Fruit fly (Drosophila melanogaster) whole organism, embryonic: Measurements from ENCODE around the gene CAH9.

ENCODE experiments used
- Antp ChIP-seq: fragments of 200-800 bp; sonication (Bioruptor generic); optimal IDR thresholded peaks from 3 replicates; lab custom pipeline; 2016; ENCODE audit warnings: missing biosample characterization, missing genetic modification characterization
- Atf3 ChIP-seq: fragments of 200-800 bp; sonication (Bioruptor generic); optimal IDR thresholded peaks from 3 replicates; lab custom pipeline; 2016; ENCODE audit warnings: missing biosample characterization, missing genetic modification characterization
- BtbVII ChIP-seq: fragments of 200-800 bp; sonication (Bioruptor generic); optimal IDR thresholded peaks from 3 replicates; lab custom pipeline; 2017; ENCODE audit warnings: missing biosample characterization, mild to moderate bottlenecking, missing genetic modification characterization
- CG1024 ChIP-seq: fragments of 200-800 bp; sonication (Bioruptor generic); IDR thresholded peaks from 2 replicates; pipeline ENCODE4 v1.3.6; 2022; ENCODE audit warnings: missing biosample characterization, missing genetic modification characterization
- CG10267 ChIP-seq: fragments of 200-800 bp; sonication (Bioruptor generic); optimal IDR thresholded peaks from 2 replicates; lab custom pipeline; 2018; ENCODE audit warnings: missing biosample characterization, mild to moderate bottlenecking, missing genetic modification characterization, moderate library complexity
- CG10366 ChIP-seq: fragments of 200-800 bp; sonication (Bioruptor generic); IDR thresholded peaks from 2 replicates; pipeline ENCODE4 v1.3.6; 2022; ENCODE audit warnings: missing biosample characterization, missing genetic modification characterization
- CG11085 ChIP-seq: fragments of 200-800 bp; sonication (Bioruptor generic); IDR thresholded peaks from 2 replicates; pipeline ENCODE4 v1.3.6; 2022; ENCODE audit warnings: missing biosample characterization, missing genetic modification characterization
- CG13624 ChIP-seq: fragments of 200-800 bp; sonication (Bioruptor generic); optimal IDR thresholded peaks from 2 replicates; lab custom pipeline; 2016; ENCODE audit warnings: missing biosample characterization, missing genetic modification characterization
- CG14667 ChIP-seq: fragments of 200-800 bp; sonication (Bioruptor generic); IDR thresholded peaks from 2 replicates; pipeline ENCODE4 v1.3.6; 2022; ENCODE audit warnings: missing biosample characterization, missing genetic modification characterization
- CG15011 ChIP-seq: fragments of 200-800 bp; sonication (Bioruptor generic); optimal IDR thresholded peaks from 3 replicates; lab custom pipeline; 2018; ENCODE audit warnings: missing biosample characterization, mild to moderate bottlenecking, missing genetic modification characterization
- CG16779 ChIP-seq: fragments of 200-800 bp; sonication (Bioruptor generic); IDR thresholded peaks from 2 replicates; pipeline ENCODE4 v1.3.6; 2022; ENCODE audit warnings: missing biosample characterization, missing genetic modification characterization
- CG16863 ChIP-seq: fragments of 200-800 bp; sonication (Bioruptor generic); optimal IDR thresholded peaks from 3 replicates; lab custom pipeline; 2016; ENCODE audit warnings: missing biosample characterization, missing genetic modification characterization
- CG17802 ChIP-seq: fragments of 200-800 bp; sonication (Bioruptor generic); optimal IDR thresholded peaks from 2 replicates; lab custom pipeline; 2018; ENCODE audit warnings: missing biosample characterization, mild to moderate bottlenecking, missing genetic modification characterization, moderate library complexity
- CG17829 ChIP-seq: fragments of 200-800 bp; optimal IDR thresholded peaks from 2 replicates; lab custom pipeline; 2019; ENCODE audit warnings: missing biosample characterization, mild to moderate bottlenecking, missing genetic modification characterization, moderate library complexity
- CG17912 ChIP-seq: fragments of 200-800 bp; sonication (Bioruptor generic); optimal IDR thresholded peaks from 2 replicates; lab custom pipeline; 2018; ENCODE audit warnings: missing biosample characterization, mild to moderate bottlenecking, missing genetic modification characterization
- CG2129 ChIP-seq: fragments of 200-800 bp; sonication (Bioruptor generic); IDR thresholded peaks from 2 replicates; pipeline ENCODE4 v1.3.6; 2022; ENCODE audit warnings: missing biosample characterization, missing genetic modification characterization; ENCODE audit not compliant: partially characterized antibody
- CG2712 ChIP-seq: fragments of 200-800 bp; optimal IDR thresholded peaks from 3 replicates; lab custom pipeline; 2019; ENCODE audit warnings: missing biosample characterization, mild to moderate bottlenecking, missing genetic modification characterization, moderate library complexity
- CG31441 ChIP-seq: fragments of 200-800 bp; sonication (Bioruptor generic); IDR thresholded peaks from 2 replicates; pipeline ENCODE4 v1.3.6; 2022; ENCODE audit warnings: missing biosample characterization, missing genetic modification characterization
- CG33557 ChIP-seq: fragments of 200-800 bp; sonication (Bioruptor generic); optimal IDR thresholded peaks from 2 replicates; lab custom pipeline; 2019; ENCODE audit warnings: missing biosample characterization, mild to moderate bottlenecking, missing genetic modification characterization, moderate library complexity
- CG4328 ChIP-seq: fragments of 200-800 bp; sonication (Bioruptor generic); optimal IDR thresholded peaks from 3 replicates; lab custom pipeline; 2017; ENCODE audit warnings: missing biosample characterization, missing genetic modification reagents, missing genetic modification characterization
- CG4424 ChIP-seq: fragments of 200-800 bp; sonication (Bioruptor generic); optimal IDR thresholded peaks from 3 replicates; lab custom pipeline; 2016; ENCODE audit warnings: missing biosample characterization, missing genetic modification characterization
- CG7556 ChIP-seq: fragments of 200-800 bp; sonication (Bioruptor generic); optimal IDR thresholded peaks from 2 replicates; lab custom pipeline; 2017; ENCODE audit warnings: missing biosample characterization, mild to moderate bottlenecking, missing genetic modification characterization
- CG7928 ChIP-seq: fragments of 200-800 bp; sonication (Bioruptor generic); optimal IDR thresholded peaks from 2 replicates; lab custom pipeline; 2017; ENCODE audit warnings: missing biosample characterization, mild to moderate bottlenecking, missing genetic modification characterization
- CG9797 ChIP-seq: fragments of 200-800 bp; sonication (Bioruptor generic); optimal IDR thresholded peaks from 3 replicates; lab custom pipeline; 2018; ENCODE audit warnings: missing biosample characterization, mild to moderate bottlenecking, missing genetic modification characterization
- CTCF ChIP-seq: fragments of 200-800 bp; sonication (Bioruptor generic); optimal IDR thresholded peaks from 2 replicates; lab custom pipeline; 2017; ENCODE audit warnings: missing biosample characterization, mild to moderate bottlenecking, missing genetic modification characterization, moderate library complexity
- Deaf1 ChIP-seq: fragments of 200-800 bp; optimal IDR thresholded peaks from 3 replicates; lab custom pipeline; 2019; ENCODE audit warnings: missing biosample characterization, mild to moderate bottlenecking, missing genetic modification characterization, moderate library complexity
- Doc3 ChIP-seq: fragments of 200-800 bp; sonication (Bioruptor generic); IDR thresholded peaks from 3 replicates; pipeline ENCODE4 v1.3.6; 2022; ENCODE audit warnings: missing biosample characterization, missing genetic modification characterization; ENCODE audit not compliant: partially characterized antibody
- ERR ChIP-seq: fragments of 200-800 bp; sonication (Bioruptor generic); optimal IDR thresholded peaks from 2 replicates; lab custom pipeline; 2016; ENCODE audit warnings: missing biosample characterization, missing genetic modification characterization
- HmgZ ChIP-seq: fragments of 200-800 bp; sonication (Bioruptor generic); optimal IDR thresholded peaks from 2 replicates; lab custom pipeline; 2018; ENCODE audit warnings: missing biosample characterization, mild to moderate bottlenecking, missing genetic modification characterization
- Hr3 ChIP-seq: fragments of 200-800 bp; sonication (Bioruptor generic); optimal IDR thresholded peaks from 3 replicates; lab custom pipeline; 2016; ENCODE audit warnings: missing biosample characterization, missing genetic modification characterization
- Jarid2 ChIP-seq: fragments of 200-800 bp; sonication (Bioruptor generic); optimal IDR thresholded peaks from 3 replicates; lab custom pipeline; 2017; ENCODE audit warnings: mild to moderate bottlenecking, missing biosample characterization, missing genetic modification reagents, missing genetic modification characterization
- Med ChIP-seq: fragments of 200-800 bp; sonication (Bioruptor generic); peaks from one replicate; lab custom pipeline; 2016; ENCODE audit warnings: missing biosample characterization, missing genetic modification characterization, mild to moderate bottlenecking, inconsistent platforms, moderate library complexity
- Opbp ChIP-seq: fragments of 200-800 bp; sonication (Bioruptor generic); IDR thresholded peaks from 3 replicates; pipeline ENCODE4 v1.3.6; 2022; ENCODE audit warnings: missing biosample characterization, missing genetic modification characterization; ENCODE audit not compliant: partially characterized antibody
- az2 ChIP-seq: fragments of 200-800 bp; sonication (Bioruptor generic); optimal IDR thresholded peaks from 3 replicates; lab custom pipeline; 2016; ENCODE audit warnings: missing biosample characterization, missing genetic modification characterization
- bab2 ChIP-seq: fragments of 200-800 bp; sonication (Bioruptor generic); optimal IDR thresholded peaks from 2 replicates; lab custom pipeline; 2016; ENCODE audit warnings: missing biosample characterization, missing genetic modification characterization
- bcd ChIP-seq: fragments of 200-800 bp; sonication (Bioruptor generic); optimal IDR thresholded peaks from 2 replicates; lab custom pipeline; 2017; ENCODE audit warnings: missing biosample characterization, mild to moderate bottlenecking, missing genetic modification characterization
- chinmo ChIP-seq: fragments of 200-800 bp; sonication (Bioruptor generic); IDR thresholded peaks from 4 replicates; pipeline ENCODE4 v1.3.6; 2022; ENCODE audit warnings: missing biosample characterization, missing genetic modification characterization; ENCODE audit not compliant: partially characterized antibody
- corto ChIP-seq: fragments of 200-800 bp; sonication (Bioruptor generic); optimal IDR thresholded peaks from 2 replicates; lab custom pipeline; 2016; ENCODE audit warnings: missing biosample characterization, mild to moderate bottlenecking, missing genetic modification characterization, moderate library complexity
- cwo ChIP-seq: fragments of 200-800 bp; sonication (Bioruptor generic); optimal IDR thresholded peaks from 3 replicates; lab custom pipeline; 2017; ENCODE audit warnings: missing biosample characterization, missing genetic modification characterization, mild to moderate bottlenecking, moderate library complexity, missing genetic modification reagents
- emc ChIP-seq: fragments of 200-800 bp; sonication (Bioruptor generic); optimal IDR thresholded peaks from 2 replicates; lab custom pipeline; 2016; ENCODE audit warnings: missing biosample characterization, missing genetic modification characterization
- ems ChIP-seq: fragments of 200-800 bp; sonication (Bioruptor generic); optimal IDR thresholded peaks from 3 replicates; lab custom pipeline; 2016; ENCODE audit warnings: missing biosample characterization, missing genetic modification characterization
- gcm2 ChIP-seq: fragments of 200-800 bp; sonication (Bioruptor generic); optimal IDR thresholded peaks from 2 replicates; lab custom pipeline; 2016; ENCODE audit warnings: missing biosample characterization, missing genetic modification characterization
- gro ChIP-seq: fragments of 200-800 bp; sonication (Bioruptor generic); optimal IDR thresholded peaks from 2 replicates; lab custom pipeline; 2016; ENCODE audit warnings: missing biosample characterization, missing genetic modification characterization
- lola ChIP-seq, 3 experiments: fragments of >200 bp in 2 of 3; fragments of 200-800 bp in 1 of 3; sonication (Bioruptor generic) in 1 of 3; optimal IDR thresholded peaks; 2 replicates each; lab custom pipeline; 2017 to 2019; ENCODE audit warnings: missing biosample characterization in 3 of 3, missing genetic modification characterization in 3 of 3, mild to moderate bottlenecking in 1 of 3, moderate library complexity in 1 of 3
- otp ChIP-seq: fragments of 200-800 bp; sonication (Bioruptor generic); IDR thresholded peaks from 3 replicates; pipeline ENCODE4, ENCODE4 v1.3.6; 2022; ENCODE audit warnings: missing biosample characterization, missing genetic modification characterization
- peb ChIP-seq: fragments of 200-800 bp; sonication (Bioruptor generic); IDR thresholded peaks from 2 replicates; pipeline ENCODE4 v1.3.6; 2022; ENCODE audit warnings: missing biosample characterization, missing genetic modification characterization
- pita ChIP-seq: fragments of 200-800 bp; sonication (Bioruptor generic); optimal IDR thresholded peaks from 2 replicates; lab custom pipeline; 2017; ENCODE audit warnings: missing biosample characterization, mild to moderate bottlenecking, missing genetic modification characterization
- row ChIP-seq: fragments of 200-800 bp; sonication (Bioruptor generic); IDR thresholded peaks from 3 replicates; pipeline ENCODE4 v1.3.6; 2022; ENCODE audit warnings: missing biosample characterization, missing genetic modification characterization
- salm ChIP-seq: fragments of 200-800 bp; sonication (Bioruptor generic); optimal IDR thresholded peaks from 2 replicates; lab custom pipeline; 2018; ENCODE audit warnings: missing biosample characterization, mild to moderate bottlenecking, missing genetic modification characterization
- sqz ChIP-seq: fragments of 200-800 bp; sonication (Bioruptor generic); optimal IDR thresholded peaks from 3 replicates; lab custom pipeline; 2018; ENCODE audit warnings: missing biosample characterization, mild to moderate bottlenecking, missing genetic modification characterization
- vnd ChIP-seq: fragments of 200-800 bp; sonication (Bioruptor generic); IDR thresholded peaks from 3 replicates; pipeline ENCODE4 v1.3.6; 2022; ENCODE audit warnings: missing biosample characterization, missing genetic modification characterization; ENCODE audit not compliant: partially characterized antibody

Gene CAH9

dm6 chr3R:27116465-27117092 is 10.6 kb upstream of the CAH9 start, which contains the start of the genes CG6066 and CG5880:
Gene CG6066, minus strand, starts transcription at chr3R:27116707.
Gene CG5880, plus strand, starts transcription at chr3R:27116745.
- TF ChIP-seq CG2712 (no peak), CG16779 (0 out of 2 replicates have a peak, but pooled peaks have one; percentile 2), cwo (GFP tag; lab: Kevin White, UChicago) (no peak), Opbp (GFP tag; lab: Robert Waterston, UW) (peak; percentile 85), CG4424 (GFP tag; lab: Kevin White, UChicago) (no peak), BtbVII (no peak), CG11085 (GFP tag; lab: Robert Waterston, UW) (no peak), CG13624 (GFP tag; lab: Kevin White, UChicago) (no peak), gcm2 (GFP tag; lab: Kevin White, UChicago) (no peak), CG15011 (GFP tag; lab: Kevin White, UChicago) (no peak), bcd (GFP tag; lab: Kevin White, UChicago) (no peak), Doc3 (GFP tag; lab: Robert Waterston, UW) (peak; percentile 79), CG17802 (no peak), Atf3 (GFP tag; lab: Kevin White, UChicago) (no peak), chinmo (GFP tag; lab: Robert Waterston, UW) (peak; percentile 79; the same call in 1 of the 4 replicates), ems (no peak), CG2129 (GFP tag; lab: Robert Waterston, UW) (peak; percentile 63; the same call in 1 of the 2 replicates), CG7556 (GFP tag; lab: Kevin White, UChicago) (no peak), emc (no peak), vnd (peak; percentile 68), CTCF (GFP tag; lab: Kevin White, UChicago) (no peak), HmgZ (no peak), corto (GFP tag; lab: Kevin White, UChicago) (no peak), CG10267 (tag; lab: Kevin White, UChicago) (no peak), CG33557 (GFP tag; lab: Kevin White, UChicago) (no peak), lola (GFP tag; optimal IDR thresholded peaks at IDR 0.05; lab: Kevin White, UChicago) (no peak), pita (no peak), row (0 out of 3 replicates have a peak, but pooled peaks have one; percentile 7), CG10366 (GFP tag; lab: Robert Waterston, UW) (no peak), CG16863 (no peak), Med (GFP tag; lab: Kevin White, UChicago) (peak; percentile 65), bab2 (no peak), otp (GFP tag; lab: Robert Waterston, UW) (no peak), gro (GFP tag; lab: Kevin White, UChicago) (no peak), az2 (GFP tag; lab: Kevin White, UChicago) (no peak), CG17829 (tag; lab: Kevin White, UChicago) (peak; percentile 6), sqz (GFP tag; lab: Kevin White, UChicago) (no peak), CG17912 (GFP tag; lab: Kevin White, UChicago) (no peak), CG9797 (GFP tag; lab: Kevin White, UChicago) (peak; percentile 80), Antp (GFP tag; lab: Kevin White, UChicago) (no peak), peb (GFP tag; lab: Robert Waterston, UW) (no peak), Jarid2 (GFP tag; lab: Kevin White, UChicago) (no peak), ERR (no peak), Deaf1 (tag; lab: Kevin White, UChicago) (no peak), CG7928 (GFP tag; lab: Kevin White, UChicago) (no peak), CG31441 (no peak), salm (tag; lab: Kevin White, UChicago) (no peak), Hr3 (GFP tag; lab: Kevin White, UChicago) (no peak), CG1024 (GFP tag; lab: Robert Waterston, UW) (no peak), CG4328 (GFP tag; lab: Kevin White, UChicago) (no peak), CG14667 (GFP tag; lab: Robert Waterston, UW) (no peak)
